Worm (Caenorhabditis elegans): ENCODE data around the gene ceeh-2.

The ceeh-2 gene

ce11 chrV:10371951-10372350, 14.2 kb upstream of the ceeh-2 start, which contains the start of gene ugt-49:
Gene ugt-49 (plus strand): TSS chrV:10372321.
- TF ChIP-seq sem-2 (GFP tag; optimal IDR thresholded peaks at IDR 0.05), result no peak
- TF ChIP-seq cnd-1 (tag; optimal IDR thresholded peaks at IDR 0.05), result no peak
- TF ChIP-seq ham-2 (GFP tag; optimal IDR thresholded peaks at IDR 0.05), result no peak
- no peak for TF ChIP-seq bed-3 (GFP tag; optimal IDR thresholded peaks at IDR 0.05)
- no peak for TF ChIP-seq ceh-39 (tag; optimal IDR thresholded peaks at IDR 0.05)
- no peak for TF ChIP-seq tbx-8 (GFP tag; optimal IDR thresholded peaks at IDR 0.05)
- TF ChIP-seq nhr-76 (tag; optimal IDR thresholded peaks at IDR 0.05), result no peak

ce11 chrV:10371177-10371576, 13.5 kb upstream of the ceeh-2 start:
- no peak for TF ChIP-seq mls-2 (tag; optimal IDR thresholded peaks at IDR 0.05)
- no peak for TF ChIP-seq lin-32 (GFP tag; optimal IDR thresholded peaks at IDR 0.05)
- TF ChIP-seq nhr-237 (tag; optimal IDR thresholded peaks at IDR 0.05), result no peak

ce11 chrV:10368256-10368655, 10.6 kb upstream of the ceeh-2 start, which contains the start of gene sri-20:
Gene sri-20 (plus strand): TSS chrV:10368556.
- no peak for TF ChIP-seq drap-1 (GFP tag; optimal IDR thresholded peaks at IDR 0.05)
- TF ChIP-seq ceh-83 (GFP tag; optimal IDR thresholded peaks at IDR 0.05), result no peak
- no peak for TF ChIP-seq ces-1 (GFP tag; optimal IDR thresholded peaks at IDR 0.05)
- TF ChIP-seq ztf-11 (tag; optimal IDR thresholded peaks at IDR 0.05), result no peak
- TF ChIP-seq nhr-76 (tag; optimal IDR thresholded peaks at IDR 0.05), result no peak
- TF ChIP-seq blmp-1 (tag; optimal IDR thresholded peaks at IDR 0.05), result no peak
- no peak for TF ChIP-seq lin-32 (GFP tag; optimal IDR thresholded peaks at IDR 0.05)
- TF ChIP-seq lin-13 (tag; optimal IDR thresholded peaks at IDR 0.05), result no peak
- no peak for TF ChIP-seq hlh-1 (tag; optimal IDR thresholded peaks at IDR 0.05)
- no peak for TF ChIP-seq elt-1 (tag; optimal IDR thresholded peaks at IDR 0.05; ENCODE audit: borderline replicate concordance, insufficient read depth)
- no peak for TF ChIP-seq pha-4 (tag; optimal IDR thresholded peaks at IDR 0.05)
- no peak for TF ChIP-seq lsy-2 (tag; optimal IDR thresholded peaks at IDR 0.05)
- no peak for TF ChIP-seq tbx-8 (GFP tag; optimal IDR thresholded peaks at IDR 0.05)
- TF ChIP-seq nhr-2 (tag; optimal IDR thresholded peaks at IDR 0.05), result no peak
- no peak for TF ChIP-seq M03D4.4 (tag; optimal IDR thresholded peaks at IDR 0.05)
- TF ChIP-seq unc-62 (GFP tag; optimal IDR thresholded peaks at IDR 0.05), result no peak
- TF ChIP-seq mab-5 (tag; optimal IDR thresholded peaks at IDR 0.05), result no peak
- TF ChIP-seq nhr-28 (tag; optimal IDR thresholded peaks at IDR 0.05), result no peak
- TF ChIP-seq elt-3 (tag; optimal IDR thresholded peaks at IDR 0.05), result no peak
- TF ChIP-seq ham-2 (GFP tag; optimal IDR thresholded peaks at IDR 0.05), result no peak

ce11 chrV:10363834-10364233, 6.1 kb upstream of the ceeh-2 start:
- TF ChIP-seq snpc-4 (tag; optimal IDR thresholded peaks at IDR 0.05), result no peak
- TF ChIP-seq nhr-12 (tag; optimal IDR thresholded peaks at IDR 0.05), result no peak
- no peak for TF ChIP-seq unc-120 (tag; optimal IDR thresholded peaks at IDR 0.05; ENCODE audit: poor library complexity, severe bottlenecking)
- TF ChIP-seq unc-39 (tag; optimal IDR thresholded peaks at IDR 0.05), result no peak
- no peak for TF ChIP-seq sem-2 (GFP tag; optimal IDR thresholded peaks at IDR 0.05)
- TF ChIP-seq nhr-76 (tag; optimal IDR thresholded peaks at IDR 0.05), result no peak
- no peak for TF ChIP-seq tbx-8 (GFP tag; optimal IDR thresholded peaks at IDR 0.05)
- no peak for TF ChIP-seq sptf-1 (tag; optimal IDR thresholded peaks at IDR 0.05)
- TF ChIP-seq cnd-1 (tag; optimal IDR thresholded peaks at IDR 0.05), result no peak
- TF ChIP-seq mls-2 (tag; optimal IDR thresholded peaks at IDR 0.05), result no peak
- TF ChIP-seq zip-8 (tag; optimal IDR thresholded peaks at IDR 0.05), result no peak
- TF ChIP-seq ces-1 (GFP tag; optimal IDR thresholded peaks at IDR 0.05), result no peak
- TF ChIP-seq lin-32 (GFP tag; optimal IDR thresholded peaks at IDR 0.05), result no peak
- no peak for TF ChIP-seq blmp-1 (tag; optimal IDR thresholded peaks at IDR 0.05)
- TF ChIP-seq nhr-2 (tag; optimal IDR thresholded peaks at IDR 0.05), result no peak
- TF ChIP-seq flh-1 (GFP tag; optimal IDR thresholded peaks at IDR 0.05), result no peak
- no peak for TF ChIP-seq lsy-2 (tag; optimal IDR thresholded peaks at IDR 0.05)
- no peak for TF ChIP-seq drap-1 (GFP tag; optimal IDR thresholded peaks at IDR 0.05)
- no peak for TF ChIP-seq ham-2 (GFP tag; optimal IDR thresholded peaks at IDR 0.05)

- TF ChIP-seq mep-1 (tag; optimal IDR thresholded peaks at IDR 0.05), result peak; percentile 54
- no peak for TF ChIP-seq flh-1 (GFP tag; optimal IDR thresholded peaks at IDR 0.05)
- TF ChIP-seq hlh-1 (tag; optimal IDR thresholded peaks at IDR 0.05), result peak; percentile 10
- no peak for TF ChIP-seq sem-2 (GFP tag; optimal IDR thresholded peaks at IDR 0.05)
- peak; percentile 68 for TF ChIP-seq lsy-2 (tag; optimal IDR thresholded peaks at IDR 0.05)
- TF ChIP-seq nhr-76 (tag; optimal IDR thresholded peaks at IDR 0.05), result no peak
- no peak for TF ChIP-seq zip-8 (tag; optimal IDR thresholded peaks at IDR 0.05)
- peak; percentile 89 for TF ChIP-seq ces-1 (GFP tag; optimal IDR thresholded peaks at IDR 0.05)
- peak; percentile 18 for TF ChIP-seq ceh-39 (tag; optimal IDR thresholded peaks at IDR 0.05)
- TF ChIP-seq snpc-4 (tag; optimal IDR thresholded peaks at IDR 0.05), result no peak
- no peak for TF ChIP-seq ceh-83 (GFP tag; optimal IDR thresholded peaks at IDR 0.05)
- TF ChIP-seq nhr-237 (tag; optimal IDR thresholded peaks at IDR 0.05), result peak; percentile 32
- TF ChIP-seq pha-4 (tag; optimal IDR thresholded peaks at IDR 0.05), result peak; percentile 18
- TF ChIP-seq unc-39 (tag; optimal IDR thresholded peaks at IDR 0.05), result no peak
- no peak for TF ChIP-seq tbx-8 (GFP tag; optimal IDR thresholded peaks at IDR 0.05)
- TF ChIP-seq nhr-2 (tag; optimal IDR thresholded peaks at IDR 0.05), result no peak
- no peak for TF ChIP-seq elt-3 (tag; optimal IDR thresholded peaks at IDR 0.05)
- no peak for TF ChIP-seq M03D4.4 (tag; optimal IDR thresholded peaks at IDR 0.05)
- TF ChIP-seq unc-62 (GFP tag; optimal IDR thresholded peaks at IDR 0.05), result no peak
- TF ChIP-seq mab-5 (tag; optimal IDR thresholded peaks at IDR 0.05), result no peak
- no peak for TF ChIP-seq bed-3 (GFP tag; optimal IDR thresholded peaks at IDR 0.05)
- no peak for TF ChIP-seq unc-120 (tag; optimal IDR thresholded peaks at IDR 0.05; ENCODE audit: poor library complexity, severe bottlenecking)
- TF ChIP-seq ztf-11 (tag; optimal IDR thresholded peaks at IDR 0.05), result no peak
- peak; percentile 23 for TF ChIP-seq lin-13 (tag; optimal IDR thresholded peaks at IDR 0.05)
These were observed 4.2 kb upstream of the ceeh-2 start, which contains the start of gene cash-1 for ce11 chrV:10361830-10362397. Gene cash-1 (plus strand): TSS chrV:10362261.
